Fruit fly (Drosophila melanogaster) whole organism, embryonic: ENCODE results near the gene CG15529.

Experiments used
- Adf1 ChIP-seq: fragments of 200-800 bp; sonication (Bioruptor generic); IDR thresholded peaks from 2 replicates; pipeline ENCODE4 v1.3.6; 2022; ENCODE audit warnings: missing biosample characterization, missing genetic modification characterization
- CG1024 ChIP-seq: fragments of 200-800 bp; sonication (Bioruptor generic); IDR thresholded peaks from 2 replicates; pipeline ENCODE4 v1.3.6; 2022; ENCODE audit warnings: missing biosample characterization, missing genetic modification characterization
- CG10565 ChIP-seq: fragments of 200-800 bp; sonication (Bioruptor generic); optimal IDR thresholded peaks from 3 replicates; lab custom pipeline; 2016; ENCODE audit warnings: missing biosample characterization, mild to moderate bottlenecking, missing genetic modification characterization
- CG10959 ChIP-seq: fragments of 200-800 bp; sonication (Bioruptor generic); IDR thresholded peaks from 2 replicates; pipeline ENCODE4 v1.3.6; 2022; ENCODE audit warnings: missing biosample characterization, missing genetic modification characterization
- CG11695 ChIP-seq: fragments of 200-800 bp; sonication (Bioruptor generic); IDR thresholded peaks from 3 replicates; pipeline ENCODE4 v1.3.6; 2022; ENCODE audit warnings: missing biosample characterization, missing genetic modification characterization
- CG15073 ChIP-seq: fragments of 200-800 bp; sonication (Bioruptor generic); optimal IDR thresholded peaks from 2 replicates; lab custom pipeline; 2016; ENCODE audit warnings: missing biosample characterization, missing genetic modification characterization
- CG1529 ChIP-seq: fragments of 200-800 bp; sonication (Bioruptor generic); optimal IDR thresholded peaks from 3 replicates; lab custom pipeline; 2018; ENCODE audit warnings: missing biosample characterization, missing genetic modification characterization
- CG3281 ChIP-seq: fragments of 200-800 bp; sonication (Bioruptor generic); optimal IDR thresholded peaks from 3 replicates; lab custom pipeline; 2017; ENCODE audit warnings: missing biosample characterization, mild to moderate bottlenecking, missing genetic modification characterization
- CG34376 ChIP-seq: fragments of 200-800 bp; sonication (Bioruptor generic); optimal IDR thresholded peaks from 2 replicates; lab custom pipeline; 2018; ENCODE audit warnings: missing biosample characterization, mild to moderate bottlenecking, missing genetic modification characterization
- CG4282 ChIP-seq: fragments of 200-800 bp; sonication (Bioruptor generic); optimal IDR thresholded peaks from 2 replicates; lab custom pipeline; 2016; ENCODE audit warnings: missing biosample characterization, missing genetic modification characterization
- CG4617 ChIP-seq: fragments of 200-800 bp; sonication (Bioruptor generic); optimal IDR thresholded peaks from 3 replicates; lab custom pipeline; 2016; ENCODE audit warnings: missing biosample characterization, missing genetic modification characterization, borderline replicate concordance
- CG7271 ChIP-seq: fragments of 200-800 bp; sonication (Bioruptor generic); optimal IDR thresholded peaks from 2 replicates; lab custom pipeline; 2018; ENCODE audit warnings: missing biosample characterization, mild to moderate bottlenecking, missing genetic modification characterization, moderate library complexity
- CG7556 ChIP-seq: fragments of 200-800 bp; sonication (Bioruptor generic); optimal IDR thresholded peaks from 2 replicates; lab custom pipeline; 2017; ENCODE audit warnings: missing biosample characterization, mild to moderate bottlenecking, missing genetic modification characterization
- CG8388 ChIP-seq: fragments of 200-800 bp; sonication (Bioruptor generic); optimal IDR thresholded peaks from 2 replicates; lab custom pipeline; 2019; ENCODE audit warnings: missing biosample characterization, mild to moderate bottlenecking, missing genetic modification characterization, moderate library complexity
- CG8924 ChIP-seq: fragments of 200-800 bp; optimal IDR thresholded peaks from 3 replicates; lab custom pipeline; 2019; ENCODE audit warnings: missing biosample characterization, mild to moderate bottlenecking, missing genetic modification characterization, moderate library complexity
- CG9727 ChIP-seq: fragments of 200-800 bp; sonication (Bioruptor generic); optimal IDR thresholded peaks from 3 replicates; lab custom pipeline; 2017; ENCODE audit warnings: missing biosample characterization, mild to moderate bottlenecking, missing genetic modification characterization
- CG9817 ChIP-seq: fragments of 200-800 bp; sonication (Bioruptor generic); optimal IDR thresholded peaks from 2 replicates; lab custom pipeline; 2018; ENCODE audit warnings: missing biosample characterization, mild to moderate bottlenecking, missing genetic modification characterization, moderate library complexity
- ERR ChIP-seq: fragments of 200-800 bp; sonication (Bioruptor generic); optimal IDR thresholded peaks from 2 replicates; lab custom pipeline; 2016; ENCODE audit warnings: missing biosample characterization, missing genetic modification characterization
- Ets65A ChIP-seq: fragments of 200-800 bp; sonication (Bioruptor generic); peaks from one replicate; lab custom pipeline; 2016; ENCODE audit warnings: missing biosample characterization, missing genetic modification characterization
- Fer3 ChIP-seq: fragments of 200-800 bp; sonication (Bioruptor generic); optimal IDR thresholded peaks from 2 replicates; lab custom pipeline; 2018; ENCODE audit warnings: missing biosample characterization, mild to moderate bottlenecking, missing genetic modification characterization, moderate library complexity
- GATAe ChIP-seq: fragments of 200-800 bp; sonication (Bioruptor generic); conservative IDR thresholded peaks from 2 replicates; pipeline ENCODE4 v1.3.6; 2022; ENCODE audit warnings: missing biosample characterization, missing genetic modification characterization
- HLH54F ChIP-seq: fragments of 200-800 bp; sonication (Bioruptor generic); optimal IDR thresholded peaks from 3 replicates; lab custom pipeline; 2016; ENCODE audit warnings: missing biosample characterization, missing genetic modification characterization
- Lim3 ChIP-seq: fragments of 200-800 bp; sonication (Bioruptor generic); IDR thresholded peaks from 2 replicates; pipeline ENCODE4 v1.3.6; 2022; ENCODE audit warnings: missing biosample characterization, missing genetic modification characterization
- NC2β ChIP-seq: fragments of 200-800 bp; sonication (Bioruptor generic); optimal IDR thresholded peaks from 2 replicates; lab custom pipeline; 2016; ENCODE audit warnings: missing biosample characterization, missing genetic modification characterization
- Nf-YC ChIP-seq: fragments of 200-800 bp; optimal IDR thresholded peaks from 3 replicates; lab custom pipeline; 2019; ENCODE audit warnings: missing biosample characterization, mild to moderate bottlenecking, missing genetic modification characterization, moderate library complexity
- Ptx1 ChIP-seq: fragments of 200-800 bp; sonication (Bioruptor generic); IDR thresholded peaks from 2 replicates; pipeline ENCODE4 v1.3.6; 2022; ENCODE audit warnings: missing biosample characterization, missing genetic modification characterization
- Sox100B ChIP-seq: fragments of 200-800 bp; sonication (Bioruptor generic); optimal IDR thresholded peaks from 3 replicates; lab custom pipeline; 2018; ENCODE audit warnings: missing biosample characterization, mild to moderate bottlenecking, missing genetic modification characterization
- Tbp ChIP-seq: fragments of >200 bp; optimal IDR thresholded peaks from 2 replicates; lab custom pipeline; 2018; ENCODE audit warnings: missing biosample characterization, missing genetic modification characterization
- Usf ChIP-seq: fragments of 200-800 bp; sonication (Bioruptor generic); optimal IDR thresholded peaks from 2 replicates; lab custom pipeline; 2017; ENCODE audit warnings: missing genotype, missing biosample characterization, missing genetic modification characterization
- cad ChIP-seq: fragments of >200 bp; optimal IDR thresholded peaks from 2 replicates; lab custom pipeline; 2017; ENCODE audit warnings: missing biosample characterization, missing genetic modification characterization
- crol ChIP-seq: fragments of 200-800 bp; sonication (Bioruptor generic); IDR thresholded peaks from 2 replicates; pipeline ENCODE4 v1.3.6; 2022; ENCODE audit warnings: missing biosample characterization, missing genetic modification characterization
- dan ChIP-seq: fragments of 200-800 bp; sonication (Bioruptor generic); IDR thresholded peaks from 2 replicates; pipeline ENCODE4 v1.3.6; 2022; ENCODE audit warnings: missing biosample characterization, missing genetic modification characterization
- fu2 ChIP-seq: fragments of 200-800 bp; sonication (Bioruptor generic); optimal IDR thresholded peaks from 2 replicates; lab custom pipeline; 2016; ENCODE audit warnings: missing biosample characterization, missing genetic modification characterization
- gcm2 ChIP-seq: fragments of 200-800 bp; sonication (Bioruptor generic); optimal IDR thresholded peaks from 2 replicates; lab custom pipeline; 2016; ENCODE audit warnings: missing biosample characterization, missing genetic modification characterization
- gt ChIP-seq: fragments of 200-800 bp; sonication (Bioruptor generic); IDR thresholded peaks from 2 replicates; pipeline ENCODE4 v1.3.6; 2022; ENCODE audit warnings: missing biosample characterization, missing genetic modification characterization
- hbn ChIP-seq: fragments of 200-800 bp; sonication (Bioruptor generic); IDR thresholded peaks from 2 replicates; pipeline ENCODE4 v1.3.6; 2022; ENCODE audit warnings: missing biosample characterization, missing genetic modification characterization; ENCODE audit not compliant: partially characterized antibody
- hkb ChIP-seq, 2 experiments: fragments of 200-800 bp in 1 of 2; fragments of >200 bp in 1 of 2; sonication (Bioruptor generic) in 1 of 2; IDR thresholded peaks in 1 of 2; optimal IDR thresholded peaks in 1 of 2; 2 replicates each; pipeline versions ENCODE4 v1.3.6 to Lab custom; 2017 to 2022; ENCODE audit warnings: missing biosample characterization in 1 of 2, missing genetic modification characterization in 1 of 2
- mirr ChIP-seq: fragments of 200-800 bp; sonication (Bioruptor generic); optimal IDR thresholded peaks from 3 replicates; lab custom pipeline; 2018; ENCODE audit warnings: missing biosample characterization, mild to moderate bottlenecking, missing genetic modification characterization
- nau ChIP-seq: fragments of 200-800 bp; sonication (Bioruptor generic); optimal IDR thresholded peaks from 3 replicates; lab custom pipeline; 2017; ENCODE audit warnings: missing biosample characterization, mild to moderate bottlenecking, missing genetic modification characterization, missing genetic modification reagents
- nerfin-2 ChIP-seq: fragments of 200-800 bp; sonication (Bioruptor generic); IDR thresholded peaks from 2 replicates; pipeline ENCODE4 v1.3.6; 2022; ENCODE audit warnings: missing biosample characterization, missing genetic modification characterization; ENCODE audit not compliant: partially characterized antibody
- otp ChIP-seq: fragments of 200-800 bp; sonication (Bioruptor generic); IDR thresholded peaks from 3 replicates; pipeline ENCODE4, ENCODE4 v1.3.6; 2022; ENCODE audit warnings: missing biosample characterization, missing genetic modification characterization
- p53 ChIP-seq: fragments of 200-800 bp; sonication (Bioruptor generic); optimal IDR thresholded peaks from 2 replicates; lab custom pipeline; 2016; ENCODE audit warnings: missing biosample characterization, missing genetic modification characterization
- phol ChIP-seq: fragments of 200-800 bp; sonication (Bioruptor generic); optimal IDR thresholded peaks from 3 replicates; lab custom pipeline; 2018; ENCODE audit warnings: missing biosample characterization, mild to moderate bottlenecking, missing genetic modification characterization, moderate library complexity
- rib ChIP-seq: fragments of 200-800 bp; sonication (Bioruptor generic); IDR thresholded peaks from 2 replicates; pipeline ENCODE4 v1.3.6; 2022; ENCODE audit warnings: missing biosample characterization, missing genetic modification characterization
- ro ChIP-seq: fragments of 200-800 bp; sonication (Bioruptor generic); IDR thresholded peaks from 2 replicates; pipeline ENCODE4 v1.3.6; 2022; ENCODE audit warnings: missing biosample characterization, missing genetic modification characterization
- sens ChIP-seq: fragments of 200-800 bp; sonication (Bioruptor generic); peaks from one replicate; lab custom pipeline; 2016; ENCODE audit warnings: missing biosample characterization, missing genetic modification characterization
- slou ChIP-seq: fragments of 200-800 bp; sonication (Bioruptor generic); optimal IDR thresholded peaks from 3 replicates; lab custom pipeline; 2016; ENCODE audit warnings: missing biosample characterization, missing genetic modification characterization
- sug ChIP-seq: fragments of 200-800 bp; optimal IDR thresholded peaks from 2 replicates; lab custom pipeline; 2019; ENCODE audit warnings: missing biosample characterization, mild to moderate bottlenecking, missing genetic modification characterization, moderate library complexity
- tio ChIP-seq: fragments of 200-800 bp; sonication (Bioruptor generic); optimal IDR thresholded peaks from 2 replicates; lab custom pipeline; 2017; ENCODE audit warnings: missing biosample characterization, missing genetic modification characterization, inconsistent platforms
- vnd ChIP-seq: fragments of 200-800 bp; sonication (Bioruptor generic); IDR thresholded peaks from 3 replicates; pipeline ENCODE4 v1.3.6; 2022; ENCODE audit warnings: missing biosample characterization, missing genetic modification characterization; ENCODE audit not compliant: partially characterized antibody
- wdn ChIP-seq: fragments of 200-800 bp; sonication (Bioruptor generic); IDR thresholded peaks from 2 replicates; pipeline ENCODE4 v1.3.6; 2022; ENCODE audit warnings: missing biosample characterization, missing genetic modification characterization
- z ChIP-seq: fragments of 200-800 bp; sonication (Bioruptor generic); IDR thresholded peaks from 3 replicates; pipeline ENCODE4 v1.3.6; 2022; ENCODE audit warnings: missing biosample characterization, missing genetic modification characterization

The CG15529 gene

DNA sequence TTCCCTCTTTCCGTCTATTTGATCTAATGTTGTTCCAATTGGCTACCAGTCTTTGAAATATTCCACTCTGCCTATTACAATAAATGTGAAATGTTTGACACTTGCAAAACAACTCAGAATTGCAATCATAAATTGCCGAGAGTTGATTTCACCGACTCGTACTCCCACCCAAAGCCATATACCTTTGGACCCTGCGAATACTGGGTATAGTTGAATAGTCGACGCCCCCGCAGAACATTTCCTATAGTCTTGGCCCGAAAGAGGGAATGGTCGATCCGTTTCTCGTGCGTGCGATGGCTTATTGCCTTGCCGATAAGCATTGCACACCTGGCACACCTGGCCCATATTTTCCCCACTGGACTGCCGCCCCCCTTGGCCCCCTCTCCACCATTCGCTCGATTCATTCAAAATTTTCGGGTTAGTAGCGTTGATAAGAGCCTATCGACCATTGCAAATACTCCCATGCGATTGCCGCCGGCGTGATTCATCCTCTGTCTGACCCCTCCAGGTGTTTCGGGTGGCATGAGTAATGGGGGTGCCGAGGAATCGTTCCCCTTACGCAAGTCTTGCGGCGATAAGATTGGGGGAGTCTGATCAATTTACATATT lies 48.3 kb downstream of the CG15529 start (continued):
- TF ChIP-seq slou (GFP tag; lab: Kevin White, UChicago) (no peak), dan (GFP tag; lab: Robert Waterston, UW) (no peak), Sox100B (GFP tag; lab: Kevin White, UChicago) (peak; percentile 13), hbn (GFP tag; lab: Robert Waterston, UW) (no peak), CG8388 (GFP tag; lab: Kevin White, UChicago) (peak; percentile 6), crol (GFP tag; lab: Robert Waterston, UW) (peak; percentile 79), fu2 (no peak), CG11695 (no peak), Nf-YC (tag; lab: Kevin White, UChicago) (no peak), CG8924 (tag; lab: Kevin White, UChicago) (peak; percentile 5), wdn (GFP tag; lab: Robert Waterston, UW) (0 out of 2 replicates have a peak, but pooled peaks have one; percentile 26), CG10565 (GFP tag; lab: Kevin White, UChicago) (no peak), CG4282 (GFP tag; lab: Kevin White, UChicago) (no peak), Usf (GFP tag; lab: Kevin White, UChicago) (no peak), z (GFP tag; lab: Robert Waterston, UW) (no peak), phol (tag; lab: Kevin White, UChicago) (peak; percentile 11), ro (GFP tag; lab: Robert Waterston, UW) (no peak), vnd (no peak), CG7556 (GFP tag; lab: Kevin White, UChicago) (no peak), otp (GFP tag; lab: Robert Waterston, UW) (0 out of 3 replicates have a peak, but pooled peaks have one; percentile 24), Ets65A (no peak), p53 (no peak), ERR (no peak), NC2β (GFP tag; lab: Kevin White, UChicago) (no peak), CG9727 (GFP tag; lab: Kevin White, UChicago) (no peak), CG4617 (GFP tag; lab: Kevin White, UChicago) (no peak), CG10959 (GFP tag; lab: Robert Waterston, UW) (no peak), nau (GFP tag; lab: Kevin White, UChicago) (no peak), Ptx1 (GFP tag; lab: Robert Waterston, UW) (peak; percentile 44), CG9817 (tag; lab: Kevin White, UChicago) (no peak), Fer3 (tag; lab: Kevin White, UChicago) (no peak), tio (GFP tag; lab: Kevin White, UChicago) (no peak), sens (peak; percentile 61), hkb (optimal IDR thresholded peaks at IDR 0.05; lab: Kevin White, UChicago) (no peak), hkb (GFP tag; IDR thresholded peaks at IDR 0.05; lab: Robert Waterston, UW) (peak; percentile 29; the same call in 1 of the 2 replicates), Tbp (GFP tag; lab: Kevin White, UChicago) (no peak)

DNA sequence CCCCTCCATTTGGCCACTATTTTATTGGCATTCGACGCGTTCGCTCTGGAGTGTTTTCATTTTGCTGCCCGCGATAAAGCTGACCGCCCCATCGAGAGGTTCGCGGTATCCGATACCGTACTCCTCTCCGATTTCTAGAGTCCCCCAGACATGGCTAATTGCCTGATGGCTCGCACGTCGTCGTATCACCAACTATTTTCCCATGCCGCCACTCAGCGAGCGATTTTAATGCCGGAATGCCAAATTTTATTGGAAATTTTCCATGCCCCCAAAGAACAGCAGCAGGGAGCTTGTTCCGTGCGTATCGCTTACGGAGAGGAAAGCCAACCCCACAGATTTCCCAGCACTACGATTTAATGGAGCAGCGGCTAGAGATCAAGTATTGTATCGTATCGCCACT lies 49.2 kb downstream of the CG15529 start:
- no peak for TF ChIP-seq HLH54F (GFP tag; lab: Kevin White, UChicago)
- TF ChIP-seq CG1024 (GFP tag; lab: Robert Waterston, UW), result no peak
- peak; percentile 95 for TF ChIP-seq sug (tag; lab: Kevin White, UChicago)
- TF ChIP-seq Adf1, result peak; percentile 21; the same call in 1 of the 2 replicates
- TF ChIP-seq Lim3 (GFP tag; lab: Robert Waterston, UW), result no peak
- TF ChIP-seq cad (GFP tag; lab: Kevin White, UChicago), result no peak
- TF ChIP-seq nerfin-2 (GFP tag; lab: Robert Waterston, UW), result no peak
- no peak for TF ChIP-seq gcm2 (GFP tag; lab: Kevin White, UChicago)
- no peak for TF ChIP-seq NC2β (GFP tag; lab: Kevin White, UChicago)
- TF ChIP-seq Ets65A, result peak; percentile 87
- peak; percentile 8 for TF ChIP-seq mirr
- no peak for TF ChIP-seq CG3281 (GFP tag; lab: Kevin White, UChicago)
- no peak for TF ChIP-seq CG1529
- TF ChIP-seq CG34376 (GFP tag; lab: Kevin White, UChicago), result peak; percentile 87
- no peak for TF ChIP-seq gt (GFP tag; lab: Robert Waterston, UW)
- TF ChIP-seq CG7271, result no peak
- peak; percentile 23 for TF ChIP-seq GATAe (GFP tag; lab: Robert Waterston, UW)
- TF ChIP-seq rib (GFP tag; lab: Robert Waterston, UW), result no peak
- no peak for TF ChIP-seq CG15073
